Worm (Caenorhabditis elegans) whole organism, L1 larva: ENCODE results near the gene T25B9.1.

ENCODE experiments used
- F16B12.6 ChIP-seq: fragments of 150-350 bp; optimal IDR thresholded peaks from 2 replicates; lab custom pipeline; 2014; ENCODE audit warnings: missing biosample characterization, missing genetic modification characterization
- Y116A8C.19 ChIP-seq: sonication (generic microtip); optimal IDR thresholded peaks from 2 replicates; lab custom pipeline; 2016; ENCODE audit warnings: missing compliant biosample characterization, missing genetic modification characterization, borderline replicate concordance
- ama-1 ChIP-seq: fragments of 150-350 bp; optimal IDR thresholded peaks from 2 replicates; lab custom pipeline; 2014
- blmp-1 ChIP-seq: fragments of 150-350 bp; optimal IDR thresholded peaks from 2 replicates; lab custom pipeline; 2014; ENCODE audit warnings: missing biosample characterization, missing genetic modification characterization
- ceh-63 ChIP-seq: fragments of 200-800 bp; sonication (Bioruptor generic); optimal IDR thresholded peaks from 2 replicates; lab custom pipeline; 2018; ENCODE audit warnings: mild to moderate bottlenecking, missing genetic modification characterization, missing compliant biosample characterization
- ceh-90 ChIP-seq: sonication (generic microtip); optimal IDR thresholded peaks from 2 replicates; lab custom pipeline; 2016; ENCODE audit warnings: missing genetic modification characterization, missing compliant biosample characterization
- ces-1 ChIP-seq: fragments of 150-350 bp; optimal IDR thresholded peaks from 2 replicates; lab custom pipeline; 2014; ENCODE audit warnings: missing biosample characterization, missing genetic modification reagents, missing genetic modification characterization
- dpl-1 ChIP-seq, 3 experiments: fragments of 150-350 bp in 2 of 3; sonication (generic microtip) in 1 of 3; optimal IDR thresholded peaks; 2 replicates each; lab custom pipeline; 2014 to 2017; ENCODE audit warnings: missing biosample characterization in 3 of 3, missing genetic modification characterization in 3 of 3, missing genetic modification reagents in 3 of 3
- dsc-1 ChIP-seq: sonication (generic microtip); optimal IDR thresholded peaks from 2 replicates; lab custom pipeline; 2016; ENCODE audit warnings: mild to moderate bottlenecking, missing genetic modification characterization, missing compliant biosample characterization
- efl-1 ChIP-seq, 4 experiments: fragments of 150-350 bp; optimal IDR thresholded peaks in 3 of 4; peaks in 1 of 4; 1 replicate in 1 of 4; 2 replicates in 3 of 4; lab custom pipeline; 2014; ENCODE audit warnings: missing biosample characterization in 2 of 4, missing genetic modification characterization in 2 of 4, missing genetic modification reagents in 2 of 4
- efl-3 ChIP-seq: fragments of 200-800 bp; sonication (Bioruptor generic); optimal IDR thresholded peaks from 2 replicates; lab custom pipeline; 2018; ENCODE audit warnings: mild to moderate bottlenecking, missing genetic modification characterization, missing compliant biosample characterization
- egl-13 ChIP-seq: sonication (generic microtip); optimal IDR thresholded peaks from 2 replicates; lab custom pipeline; 2016; ENCODE audit warnings: missing genotype, missing genetic modification reagents, missing genetic modification characterization, missing compliant biosample characterization
- elt-3 ChIP-seq, 6 experiments: fragments of 150-350 bp in 1 of 6; sonication (generic microtip); optimal IDR thresholded peaks; 2 replicates each; lab custom pipeline; 2017 to 2018; ENCODE audit warnings: missing biosample characterization in 6 of 6, missing genetic modification characterization in 6 of 6, inconsistent platforms in 1 of 6
- ets-5 ChIP-seq: fragments of 200-800 bp; sonication (Bioruptor generic); IDR thresholded peaks from 2 replicates; pipeline ENCODE4 v1.3.6; 2022; ENCODE audit warnings: missing genetic modification characterization, missing compliant biosample characterization
- fkh-4 ChIP-seq: sonication (generic microtip); optimal IDR thresholded peaks from 2 replicates; lab custom pipeline; 2016; ENCODE audit warnings: missing compliant biosample characterization, missing genetic modification characterization, borderline replicate concordance
- hlh-17 ChIP-seq: fragments of 200-800 bp; sonication (Bioruptor generic); optimal IDR thresholded peaks from 2 replicates; lab custom pipeline; 2018; ENCODE audit warnings: missing genetic modification characterization, mild to moderate bottlenecking, missing compliant biosample characterization, moderate library complexity, borderline replicate concordance
- hlh-4 ChIP-seq: sonication (generic microtip); optimal IDR thresholded peaks from 2 replicates; lab custom pipeline; 2016; ENCODE audit warnings: mild to moderate bottlenecking, missing genetic modification characterization, missing compliant biosample characterization
- hpl-2 ChIP-seq: fragments of 150-350 bp; optimal IDR thresholded peaks from 2 replicates; lab custom pipeline; 2014; ENCODE audit warnings: missing biosample characterization, missing genetic modification reagents, missing genetic modification characterization
- isw-1 ChIP-seq: fragments of 200-800 bp; sonication (Bioruptor generic); IDR thresholded peaks from 2 replicates; pipeline ENCODE4 v1.3.6; 2022; ENCODE audit warnings: missing genetic modification characterization, missing compliant biosample characterization
- lin-13 ChIP-seq: fragments of 150-350 bp; optimal IDR thresholded peaks from 2 replicates; lab custom pipeline; 2014; ENCODE audit warnings: missing biosample characterization, missing genetic modification reagents, missing genetic modification characterization
- lin-14 ChIP-seq: fragments of 200-800 bp; sonication (Bioruptor generic); optimal IDR thresholded peaks from 2 replicates; lab custom pipeline; 2018; ENCODE audit warnings: mild to moderate bottlenecking, missing genetic modification characterization, moderate library complexity, missing compliant biosample characterization
- lin-35 ChIP-seq, 2 experiments: fragments of 150-350 bp; optimal IDR thresholded peaks; 2 replicates each; lab custom pipeline; 2014; ENCODE audit warnings: missing biosample characterization in 2 of 2, missing genetic modification characterization in 2 of 2, missing genetic modification reagents in 2 of 2
- lsy-2 ChIP-seq, 2 experiments: fragments of 150-350 bp; optimal IDR thresholded peaks; 2 replicates each; lab custom pipeline; 2014; ENCODE audit warnings: missing biosample characterization in 2 of 2, missing genetic modification characterization in 2 of 2
- mab-9 ChIP-seq: fragments of 200-800 bp; sonication (Bioruptor generic); IDR thresholded peaks from 2 replicates; pipeline ENCODE4 v1.3.6; 2022; ENCODE audit warnings: missing genetic modification reagents, missing genetic modification characterization, missing compliant biosample characterization
- mdl-1 ChIP-seq, 2 experiments: fragments of 150-350 bp; optimal IDR thresholded peaks; 2 replicates each; lab custom pipeline; 2014 to 2017; ENCODE audit warnings: missing biosample characterization in 2 of 2, missing genetic modification characterization in 2 of 2, inconsistent platforms in 1 of 2
- mef-2 ChIP-seq: fragments of 150-350 bp; optimal IDR thresholded peaks from 2 replicates; lab custom pipeline; 2014; ENCODE audit warnings: missing biosample characterization, missing genetic modification characterization
- nhr-11 ChIP-seq: fragments of 150-350 bp; optimal IDR thresholded peaks from 2 replicates; lab custom pipeline; 2014; ENCODE audit warnings: missing biosample characterization, missing genetic modification characterization
- nhr-19 ChIP-seq: fragments of 200-800 bp; sonication (Bioruptor generic); conservative IDR thresholded peaks from 2 replicates; pipeline ENCODE4 v1.3.6; 2022; ENCODE audit warnings: missing genetic modification characterization, missing compliant biosample characterization
- nhr-20 ChIP-seq: sonication (generic microtip); optimal IDR thresholded peaks from 2 replicates; lab custom pipeline; 2016; ENCODE audit warnings: mild to moderate bottlenecking, missing genetic modification characterization, missing compliant biosample characterization
- nhr-237 ChIP-seq: fragments of 150-350 bp; optimal IDR thresholded peaks from 2 replicates; lab custom pipeline; 2014; ENCODE audit warnings: missing biosample characterization, missing genetic modification characterization
- nhr-71 ChIP-seq: sonication (generic microtip); optimal IDR thresholded peaks from 2 replicates; lab custom pipeline; 2016; ENCODE audit warnings: mild to moderate bottlenecking, missing genetic modification characterization, moderate library complexity, missing compliant biosample characterization
- nhr-76 ChIP-seq: sonication (generic microtip); optimal IDR thresholded peaks from 2 replicates; lab custom pipeline; 2017; ENCODE audit warnings: missing biosample characterization, missing genetic modification characterization
- nhr-77 ChIP-seq: fragments of 150-350 bp; optimal IDR thresholded peaks from 2 replicates; lab custom pipeline; 2014; ENCODE audit warnings: missing biosample characterization, missing genetic modification characterization
- nhr-84 ChIP-seq: sonication (generic microtip); optimal IDR thresholded peaks from 2 replicates; lab custom pipeline; 2017; ENCODE audit warnings: missing biosample characterization, missing genetic modification characterization
- nhr-85 ChIP-seq: sonication (generic microtip); peaks from one replicate; lab custom pipeline; 2016; ENCODE audit warnings: missing genetic modification characterization, inconsistent platforms, missing compliant biosample characterization
- nhr-90 ChIP-seq: sonication (generic microtip); optimal IDR thresholded peaks from 2 replicates; lab custom pipeline; 2016; ENCODE audit warnings: mild to moderate bottlenecking, missing genetic modification characterization, missing compliant biosample characterization; ENCODE audit not compliant: poor library complexity
- pax-3 ChIP-seq: fragments of 200-800 bp; sonication (Bioruptor generic); optimal IDR thresholded peaks from 2 replicates; lab custom pipeline; 2018; ENCODE audit warnings: mild to moderate bottlenecking, missing genetic modification characterization, moderate library complexity, missing compliant biosample characterization
- snpc-4 ChIP-seq: fragments of 150-350 bp; optimal IDR thresholded peaks from 2 replicates; lab custom pipeline; 2014; ENCODE audit warnings: missing biosample characterization, missing genetic modification characterization
- snu-23 ChIP-seq: sonication (generic microtip); optimal IDR thresholded peaks from 2 replicates; lab custom pipeline; 2016; ENCODE audit warnings: missing genetic modification characterization, missing compliant biosample characterization
- sox-4 ChIP-seq: sonication (generic microtip); optimal IDR thresholded peaks from 2 replicates; lab custom pipeline; 2016; ENCODE audit warnings: missing genetic modification characterization, missing compliant biosample characterization
- sptf-1 ChIP-seq: fragments of 150-350 bp; optimal IDR thresholded peaks from 2 replicates; lab custom pipeline; 2014; ENCODE audit warnings: missing biosample characterization, missing genetic modification characterization
- sup-37 ChIP-seq: fragments of 200-800 bp; sonication (Bioruptor generic); optimal IDR thresholded peaks from 2 replicates; lab custom pipeline; 2018; ENCODE audit warnings: mild to moderate bottlenecking, missing genetic modification characterization, missing compliant biosample characterization
- tbx-2 ChIP-seq: sonication (generic microtip); optimal IDR thresholded peaks from 2 replicates; lab custom pipeline; 2016; ENCODE audit warnings: missing genetic modification characterization, missing compliant biosample characterization
- tlp-1 ChIP-seq: fragments of 150-350 bp; optimal IDR thresholded peaks from 2 replicates; lab custom pipeline; 2014; ENCODE audit warnings: missing biosample characterization, missing genetic modification characterization
- unc-130 ChIP-seq: fragments of 150-350 bp; optimal IDR thresholded peaks from 2 replicates; lab custom pipeline; 2017; ENCODE audit warnings: missing biosample characterization, missing genetic modification characterization, inconsistent platforms
- zag-1 ChIP-seq: fragments of 150-350 bp; optimal IDR thresholded peaks from 2 replicates; lab custom pipeline; 2014; ENCODE audit warnings: missing biosample characterization, missing genetic modification characterization
- ztf-11 ChIP-seq, 2 experiments: sonication (generic microtip); optimal IDR thresholded peaks; 2 replicates each; lab custom pipeline; 2016 to 2017; ENCODE audit warnings: missing genetic modification characterization in 2 of 2, missing biosample characterization in 1 of 2, missing compliant biosample characterization in 1 of 2
- ztf-4 ChIP-seq: fragments of 150-350 bp; optimal IDR thresholded peaks from 2 replicates; lab custom pipeline; 2014; ENCODE audit warnings: missing biosample characterization, missing genetic modification characterization

T25B9.1 gene

DNA sequence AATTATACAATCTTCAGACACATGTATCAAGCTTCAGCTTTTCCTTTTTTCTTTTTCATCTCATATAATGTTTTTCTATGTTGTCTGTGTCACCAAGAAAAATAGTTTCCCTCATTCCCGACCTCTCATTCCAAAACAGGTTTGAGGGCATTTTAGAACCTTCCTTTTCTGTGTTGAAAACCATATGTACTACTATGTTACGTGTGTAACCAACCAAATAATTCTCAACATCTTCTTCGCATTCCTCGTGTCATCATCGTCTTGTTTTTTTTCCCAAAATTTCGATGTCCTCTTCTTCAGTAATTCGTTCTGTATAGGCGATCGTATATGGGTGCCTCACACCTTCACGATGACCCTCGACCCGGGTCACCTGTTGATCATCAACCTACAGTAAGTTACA is 40.4 kb upstream of the T25B9.1 start, which contains the start of gene pept-2:
TSS of gene pept-2 (plus strand) at position 301 of the 400 bp plus-strand sequence.
- TF ChIP-seq nhr-76 (tag; lab: Kevin White, UChicago): no peak
- TF ChIP-seq blmp-1: peak; percentile 24

DNA sequence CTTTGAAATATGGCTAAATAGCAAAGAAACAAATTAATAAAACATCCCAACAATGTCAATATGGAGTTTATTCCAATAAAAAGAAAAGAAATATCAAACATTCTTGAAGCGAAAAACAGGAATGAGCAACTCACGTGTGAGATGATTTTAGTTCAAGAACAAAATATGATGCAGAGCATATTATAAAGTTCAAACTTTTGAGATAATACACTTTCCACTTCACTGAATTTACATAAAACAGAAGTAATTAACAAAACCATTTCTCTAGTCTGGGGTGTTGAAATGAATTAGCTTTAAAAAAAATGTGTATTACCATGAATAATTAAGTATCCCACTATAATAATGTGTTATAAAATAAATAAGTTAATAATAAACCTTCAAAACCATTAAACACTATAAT is 36.8 kb upstream of the T25B9.1 start, which contains the start of gene srd-7:
TSS of gene srd-7 (minus strand) at position 101 of the 400 bp plus-strand sequence.
- no peak for TF ChIP-seq mab-9
- TF ChIP-seq F16B12.6: no peak
- no peak for TF ChIP-seq efl-1 (optimal IDR thresholded peaks at IDR 0.05; lab: Kevin White, UChicago)
- peak in 1 of 2 experiments; percentile 29 for TF ChIP-seq efl-1 (GFP tag; optimal IDR thresholded peaks at IDR 0.05 in 1 of 2; lab: Kevin White, UChicago)
- no peak for TF ChIP-seq lin-35 (GFP tag; optimal IDR thresholded peaks at IDR 0.05; lab: Kevin White, UChicago)
- TF ChIP-seq nhr-71 (tag; lab: Kevin White, UChicago): no peak

DNA sequence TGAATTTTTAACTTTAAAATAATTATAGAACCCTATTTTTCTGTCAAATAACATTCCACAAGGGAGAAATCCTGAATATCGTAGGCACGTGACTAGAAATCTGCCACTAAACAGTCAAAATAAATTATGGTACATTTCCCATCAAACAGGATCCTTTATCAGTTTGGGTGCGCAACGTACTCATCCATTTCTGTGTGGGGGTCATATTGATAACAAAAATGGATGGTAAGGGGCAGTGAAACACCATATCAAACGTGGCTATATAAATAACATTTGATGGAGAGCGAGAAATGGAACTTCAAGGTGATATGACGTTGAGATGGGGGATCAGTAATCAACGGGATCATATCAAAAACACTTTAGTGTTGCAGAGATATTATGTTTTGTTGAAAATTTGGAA is 34.1 kb upstream of the T25B9.1 start:
- TF ChIP-seq ceh-63 (GFP tag; lab: Kevin White, UChicago): no peak
- no peak for TF ChIP-seq snpc-4 (tag; lab: Kevin White, UChicago)
- TF ChIP-seq nhr-11 (tag; lab: Kevin White, UChicago): no peak
- no peak for TF ChIP-seq ztf-4 (tag; lab: Kevin White, UChicago)
- TF ChIP-seq tbx-2 (tag; lab: Kevin White, UChicago): peak; percentile 24
- TF ChIP-seq lin-13 (GFP tag; lab: Kevin White, UChicago): no peak
- TF ChIP-seq nhr-19: peak; percentile 38; the same call in 1 of the 2 replicates
- no peak for TF ChIP-seq ama-1 (lab: Kevin White, UChicago)
- no peak for TF ChIP-seq pax-3
- no peak for TF ChIP-seq dsc-1 (tag; lab: Kevin White, UChicago)
- TF ChIP-seq Y116A8C.19 (tag; lab: Kevin White, UChicago): no peak
- no peak for TF ChIP-seq nhr-71 (tag; lab: Kevin White, UChicago)
- TF ChIP-seq nhr-237 (tag; lab: Kevin White, UChicago): no peak
- no peak for TF ChIP-seq nhr-77 (tag; lab: Kevin White, UChicago)
- no peak for TF ChIP-seq dpl-1 (GFP tag; optimal IDR thresholded peaks at IDR 0.05; lab: Kevin White, UChicago)
- TF ChIP-seq snu-23 (GFP tag; lab: Kevin White, UChicago): peak; percentile 34
- TF ChIP-seq nhr-85 (tag; lab: Kevin White, UChicago): peak; percentile 90
- no peak for TF ChIP-seq ces-1 (GFP tag; lab: Kevin White, UChicago)
- TF ChIP-seq lin-14 (GFP tag; lab: Kevin White, UChicago): peak; percentile 50
- TF ChIP-seq ets-5 (GFP tag; lab: Robert Waterston, UW): no peak
- peak; percentile 72 for TF ChIP-seq blmp-1
- TF ChIP-seq efl-3 (GFP tag; lab: Kevin White, UChicago): no peak
- no peak for TF ChIP-seq mef-2 (tag; lab: Kevin White, UChicago)
- TF ChIP-seq hlh-4 (tag; lab: Kevin White, UChicago): no peak
- TF ChIP-seq mdl-1 (tag; optimal IDR thresholded peaks at IDR 0.05; lab: Kevin White, UChicago): peak in 1 of 2 experiments; percentile 27
- no peak for TF ChIP-seq hlh-17 (GFP tag; lab: Kevin White, UChicago)
- no peak for TF ChIP-seq tlp-1 (tag; lab: Kevin White, UChicago)
- peak in 1 of 2 experiments; percentile 25 for TF ChIP-seq lin-35 (GFP tag; optimal IDR thresholded peaks at IDR 0.05; lab: Kevin White, UChicago)
- no peak for TF ChIP-seq sox-4 (tag; lab: Kevin White, UChicago)
- peak; percentile 66 for TF ChIP-seq nhr-20 (tag; lab: Kevin White, UChicago)
- TF ChIP-seq egl-13 (tag; lab: Kevin White, UChicago): no peak
- TF ChIP-seq fkh-4 (tag; lab: Kevin White, UChicago): no peak
- no peak for TF ChIP-seq ztf-11 (tag; optimal IDR thresholded peaks at IDR 0.05; lab: Kevin White, UChicago)
- TF ChIP-seq ceh-90 (tag; lab: Kevin White, UChicago): no peak
- TF ChIP-seq nhr-84 (tag; lab: Kevin White, UChicago): no peak
- TF ChIP-seq unc-130 (tag; lab: Kevin White, UChicago): no peak
- no peak for TF ChIP-seq hpl-2 (GFP tag; lab: Kevin White, UChicago)
- no peak for TF ChIP-seq sup-37 (GFP tag; lab: Kevin White, UChicago)
- TF ChIP-seq elt-3 (tag; optimal IDR thresholded peaks at IDR 0.05; lab: Kevin White, UChicago): peak in 5 of 6 experiments; percentile 18 to 91 (median 49)
- peak in 1 of 2 experiments; percentile 23 for TF ChIP-seq lsy-2 (tag; optimal IDR thresholded peaks at IDR 0.05; lab: Kevin White, UChicago)
- TF ChIP-seq nhr-90 (tag; lab: Kevin White, UChicago): peak; percentile 43
- TF ChIP-seq sptf-1: no peak
- no peak for TF ChIP-seq isw-1
- TF ChIP-seq zag-1 (tag; lab: Kevin White, UChicago): no peak
